Fruit fly (Drosophila melanogaster): ENCODE data around the gene CG33257.

dm6 chr3L:16357860-16358259 is 11.7 kb downstream of the CG33257 start:
- TF ChIP-seq h (optimal IDR thresholded peaks at IDR 0.05) = no peak
- TF ChIP-seq insv (optimal IDR thresholded peaks at IDR 0.05) = no peak
- TF ChIP-seq psq (optimal IDR thresholded peaks at IDR 0.05) = no peak
